Fruit fly (Drosophila melanogaster): ENCODE data around the gene CG17127.

dm6 chr2L:10769708-10770107, 960 bp upstream of the CG17127 start, which contains the start of gene CG6724:
- TF ChIP-seq psq (optimal IDR thresholded peaks at IDR 0.05) (no peak), h (optimal IDR thresholded peaks at IDR 0.05) (no peak), Myc (optimal IDR thresholded peaks at IDR 0.05) (no peak)

Measured in Kc167 (cell line).